ENCODE assay signal across 5 worm cellular contexts in the genomic region with DNA sequence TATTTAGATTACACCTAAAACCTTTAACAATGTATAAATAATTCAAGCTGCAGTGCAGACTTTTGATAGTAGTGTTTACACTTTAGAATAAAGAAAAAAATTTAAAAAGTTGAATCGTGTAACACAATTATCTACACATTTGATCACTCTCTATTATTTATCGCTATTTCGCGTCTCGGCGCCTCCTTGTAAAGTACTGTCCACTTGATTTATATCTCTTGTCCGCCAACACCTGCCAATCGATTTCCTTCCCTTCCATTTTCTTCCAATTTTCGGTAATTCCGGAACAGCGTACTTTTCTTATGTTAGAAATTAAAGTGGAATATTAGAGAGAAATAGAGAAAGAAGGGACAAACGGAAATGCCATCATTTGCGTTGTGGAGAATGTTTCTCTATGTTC.
TF ChIP-seq lines count a peak whose summit lies in the region.

No protein-coding gene starts in this region.

TF ChIP-seq in whole organism, L1 larva, 84 proteins besides CTCF, POLR2A, EP300 and RAD21:
- TF ChIP-seq elt-3 (tag; optimal IDR thresholded peaks at IDR 0.05; lab: Kevin White, UChicago): peak in 1 of 6 experiments; percentile 39
- no peak for TF ChIP-seq efl-1 (optimal IDR thresholded peaks at IDR 0.05; lab: Kevin White, UChicago)
- no peak for TF ChIP-seq efl-1 (GFP tag; optimal IDR thresholded peaks at IDR 0.05 in 1 of 2; lab: Kevin White, UChicago)
- peak; percentile 79 for TF ChIP-seq blmp-1 (tag; optimal IDR thresholded peaks at IDR 0.05; lab: Kevin White, UChicago)
- no peak for TF ChIP-seq aly-2 (tag; optimal IDR thresholded peaks at IDR 0.05; lab: Kevin White, UChicago)
- no peak for TF ChIP-seq nhr-237 (tag; optimal IDR thresholded peaks at IDR 0.05; lab: Kevin White, UChicago)
- peak; percentile 87 for TF ChIP-seq nhr-85 (tag; lab: Kevin White, UChicago)
- no peak for TF ChIP-seq hlh-4 (tag; optimal IDR thresholded peaks at IDR 0.05; lab: Kevin White, UChicago)
- peak; percentile 59 for TF ChIP-seq irx-1 (tag; optimal IDR thresholded peaks at IDR 0.05; lab: Kevin White, UChicago)
- TF ChIP-seq lin-39 (tag; optimal IDR thresholded peaks at IDR 0.05; lab: Kevin White, UChicago): no peak
- no peak for TF ChIP-seq sptf-1 (tag; optimal IDR thresholded peaks at IDR 0.05; lab: Kevin White, UChicago)
- TF ChIP-seq lin-14 (GFP tag; optimal IDR thresholded peaks at IDR 0.05; lab: Kevin White, UChicago): peak; percentile 60
- TF ChIP-seq mep-1 (tag; optimal IDR thresholded peaks at IDR 0.05; lab: Kevin White, UChicago): peak; percentile 9
- TF ChIP-seq nhr-71 (tag; optimal IDR thresholded peaks at IDR 0.05; lab: Kevin White, UChicago): peak; percentile 72
- peak; percentile 22 for TF ChIP-seq snu-23 (GFP tag; optimal IDR thresholded peaks at IDR 0.05; lab: Kevin White, UChicago)
- TF ChIP-seq nhr-20 (tag; optimal IDR thresholded peaks at IDR 0.05; lab: Kevin White, UChicago): peak; percentile 76
- peak; percentile 3 for TF ChIP-seq nhr-90 (tag; optimal IDR thresholded peaks at IDR 0.05; lab: Kevin White, UChicago; ENCODE audit: poor library complexity)
TF ChIP-seq in whole organism, L1 larva: peak in this region for 10.

TF ChIP-seq in whole organism, L2 larva, 48 proteins besides CTCF, POLR2A, EP300 and RAD21:
- no peak for TF ChIP-seq mbf-1 (tag; optimal IDR thresholded peaks at IDR 0.05; lab: Kevin White, UChicago)
- TF ChIP-seq nhr-21 (tag; optimal IDR thresholded peaks at IDR 0.05; lab: Kevin White, UChicago): no peak
- TF ChIP-seq ztf-1 (GFP tag; conservative IDR thresholded peaks at IDR 0.05; lab: Robert Waterston, UW): no peak
- TF ChIP-seq zag-1 (tag; optimal IDR thresholded peaks at IDR 0.05; lab: Kevin White, UChicago): no peak
- TF ChIP-seq lin-11 (tag; optimal IDR thresholded peaks at IDR 0.05; lab: Kevin White, UChicago): no peak
- peak; percentile 20 for TF ChIP-seq blmp-1 (tag; optimal IDR thresholded peaks at IDR 0.05; lab: Kevin White, UChicago; ENCODE audit: insufficient read depth)
- TF ChIP-seq ztf-11 (tag; optimal IDR thresholded peaks at IDR 0.05; lab: Kevin White, UChicago): no peak
- TF ChIP-seq sma-9 (GFP tag; optimal IDR thresholded peaks at IDR 0.05; lab: Kevin White, UChicago): peak; percentile 47
- TF ChIP-seq sma-9 (tag; optimal IDR thresholded peaks at IDR 0.05; lab: Kevin White, UChicago): no peak
- peak; percentile 72 for TF ChIP-seq sem-4 (tag; optimal IDR thresholded peaks at IDR 0.05; lab: Kevin White, UChicago)
- TF ChIP-seq mab-5 (tag; optimal IDR thresholded peaks at IDR 0.05; lab: Kevin White, UChicago): no peak
- TF ChIP-seq gmeb-1 (tag; optimal IDR thresholded peaks at IDR 0.05; lab: Kevin White, UChicago): no peak
- no peak for TF ChIP-seq dmd-4 (tag; optimal IDR thresholded peaks at IDR 0.05; lab: Kevin White, UChicago)
- TF ChIP-seq mdl-1 (tag; optimal IDR thresholded peaks at IDR 0.05; lab: Kevin White, UChicago): no peak
- peak; percentile 6 for TF ChIP-seq unc-55 (GFP tag; optimal IDR thresholded peaks at IDR 0.05; lab: Kevin White, UChicago)
- TF ChIP-seq nhr-77 (tag; optimal IDR thresholded peaks at IDR 0.05; lab: Kevin White, UChicago): no peak
- no peak for TF ChIP-seq C34F6.9 (tag; optimal IDR thresholded peaks at IDR 0.05; lab: Kevin White, UChicago)
- peak; percentile 79 for TF ChIP-seq ceh-16 (tag; optimal IDR thresholded peaks at IDR 0.05; lab: Kevin White, UChicago)
- peak; percentile 13 for TF ChIP-seq nhr-25 (tag; optimal IDR thresholded peaks at IDR 0.05; lab: Kevin White, UChicago)

TF ChIP-seq in whole organism, L3 larva, 47 proteins besides CTCF, POLR2A, EP300 and RAD21:
- TF ChIP-seq daf-12 (tag; optimal IDR thresholded peaks at IDR 0.05; lab: Kevin White, UChicago) (no peak), elt-1 (tag; optimal IDR thresholded peaks at IDR 0.05; lab: Kevin White, UChicago) (peak; percentile 88), nhr-23 (tag; optimal IDR thresholded peaks at IDR 0.05; lab: Kevin White, UChicago) (peak; percentile 52), ZK546.5 (tag; optimal IDR thresholded peaks at IDR 0.05; lab: Kevin White, UChicago) (no peak), tbx-2 (tag; optimal IDR thresholded peaks at IDR 0.05; lab: Kevin White, UChicago) (no peak), egl-27 (tag; optimal IDR thresholded peaks at IDR 0.05; lab: Kevin White, UChicago) (no peak), ama-1 (optimal IDR thresholded peaks at IDR 0.05; lab: Kevin White, UChicago) (no peak), ceh-28 (tag; optimal IDR thresholded peaks at IDR 0.05; lab: Kevin White, UChicago) (peak; percentile 5), nhr-43 (tag; optimal IDR thresholded peaks at IDR 0.05; lab: Kevin White, UChicago; ENCODE audit: poor library complexity, severe bottlenecking) (peak; percentile 32), nhr-25 (tag; optimal IDR thresholded peaks at IDR 0.05; lab: Kevin White, UChicago) (peak; percentile 22)

TF ChIP-seq in whole organism, L4 larva, 104 proteins besides CTCF, POLR2A, EP300 and RAD21:
- TF ChIP-seq php-3 (GFP tag; IDR thresholded peaks at IDR 0.05; lab: Robert Waterston, UW) (peak; percentile 61; the same call in 1 of the 2 replicates), daf-16 (GFP tag; optimal IDR thresholded peaks at IDR 0.05; lab: Kevin White, UChicago) (no peak), daf-16 (tag; optimal IDR thresholded peaks at IDR 0.05; lab: Kevin White, UChicago) (peak; percentile 19), set-16 (GFP tag; IDR thresholded peaks at IDR 0.05; lab: Robert Waterston, UW) (no peak), ces-1 (GFP tag; optimal IDR thresholded peaks at IDR 0.05; lab: Kevin White, UChicago) (no peak), ama-1 (optimal IDR thresholded peaks at IDR 0.05; lab: Kevin White, UChicago) (no peak), mes-2 (tag; optimal IDR thresholded peaks at IDR 0.05; lab: Kevin White, UChicago; ENCODE audit: poor library complexity, severe bottlenecking) (peak; percentile 3), aha-1 (tag; lab: Kevin White, UChicago) (peak; percentile 77)

TF ChIP-seq in whole organism, mixed stage, embryonic, 35 proteins besides CTCF, POLR2A, EP300 and RAD21:
- TF ChIP-seq elt-1 (tag; optimal IDR thresholded peaks at IDR 0.05; lab: Kevin White, UChicago; ENCODE audit: borderline replicate concordance, insufficient read depth): peak; percentile 44
- TF ChIP-seq pha-4 (tag; optimal IDR thresholded peaks at IDR 0.05; lab: Kevin White, UChicago): peak; percentile 27
- TF ChIP-seq unc-62 (GFP tag; optimal IDR thresholded peaks at IDR 0.05; lab: Kevin White, UChicago): peak; percentile 24
- TF ChIP-seq lin-32 (GFP tag; optimal IDR thresholded peaks at IDR 0.05; lab: Kevin White, UChicago): no peak
- TF ChIP-seq nhr-2 (tag; optimal IDR thresholded peaks at IDR 0.05; lab: Kevin White, UChicago): no peak
